Fruit fly (Drosophila melanogaster) Kc167 (cell line): ENCODE results near the gene Idh3g.

Source experiments
- Myc ChIP-seq: fragments of >200 bp; optimal IDR thresholded peaks from 2 replicates; lab custom pipeline; 2017; ENCODE audit warnings: missing external identifiers
- h ChIP-seq: fragments of >200 bp; optimal IDR thresholded peaks from 3 replicates; lab custom pipeline; 2018; ENCODE audit warnings: missing external identifiers
- insv ChIP-seq: fragments of >200 bp; optimal IDR thresholded peaks from 3 replicates; lab custom pipeline; 2018; ENCODE audit warnings: missing external identifiers
- psq ChIP-seq: fragments of >200 bp; optimal IDR thresholded peaks from 2 replicates; lab custom pipeline; 2017; ENCODE audit warnings: missing external identifiers
- ttk ChIP-seq: sonication (Bioruptor generic); optimal IDR thresholded peaks from 2 replicates; lab custom pipeline; 2017; ENCODE audit warnings: missing external identifiers

dm6 chr3R:25720024-25720574, 39.5 kb downstream of the Idh3g start:
- TF ChIP-seq psq (lab: Kevin White, UChicago) (no peak), Myc (no peak), h (lab: Kevin White, UChicago) (no peak), insv (lab: Kevin White, UChicago) (no peak), ttk (no peak)
